Worm (Caenorhabditis elegans) whole organism, L4 larva: ENCODE results near the gene nhr-128.

Experiments used
- aly-2 ChIP-seq: sonication (generic microtip); optimal IDR thresholded peaks from 2 replicates; lab custom pipeline; 2018; ENCODE audit warnings: missing biosample characterization, missing genetic modification characterization
- ceh-44 ChIP-seq: fragments of 200-800 bp; sonication (Bioruptor generic); IDR thresholded peaks from 2 replicates; pipeline ENCODE4 v1.3.6; 2022; ENCODE audit warnings: missing genetic modification reagents, missing genetic modification characterization, missing compliant biosample characterization
- daf-12 ChIP-seq: fragments of 150-350 bp; optimal IDR thresholded peaks from 2 replicates; lab custom pipeline; 2014; ENCODE audit warnings: missing biosample characterization, missing genetic modification reagents, missing genetic modification characterization
- dmd-6 ChIP-seq: fragments of 200-800 bp; sonication (Bioruptor generic); IDR thresholded peaks from 2 replicates; pipeline ENCODE4 v1.3.6; 2022; ENCODE audit warnings: missing genetic modification reagents, missing genetic modification characterization, missing compliant biosample characterization
- lin-13 ChIP-seq: fragments of 150-350 bp; optimal IDR thresholded peaks from 2 replicates; lab custom pipeline; 2014; ENCODE audit warnings: missing biosample characterization, missing genetic modification reagents, missing genetic modification characterization
- nhr-10 ChIP-seq: fragments of 150-350 bp; optimal IDR thresholded peaks from 2 replicates; lab custom pipeline; 2014; ENCODE audit warnings: missing biosample characterization, missing genetic modification characterization
- skn-1 ChIP-seq: fragments of 150-350 bp; optimal IDR thresholded peaks from 2 replicates; lab custom pipeline; 2014; ENCODE audit warnings: missing biosample characterization, missing genetic modification characterization
- tra-1 ChIP-seq: fragments of 200-800 bp; sonication (Bioruptor generic); IDR thresholded peaks from 2 replicates; pipeline ENCODE4 v1.3.6; 2022; ENCODE audit warnings: missing genetic modification reagents, missing genetic modification characterization, missing compliant biosample characterization

- TF ChIP-seq lin-13 (GFP tag; lab: Kevin White, UChicago) (no peak), daf-12 (tag; lab: Kevin White, UChicago) (no peak), skn-1 (tag; lab: Kevin White, UChicago) (no peak), dmd-6 (GFP tag; lab: Robert Waterston, UW) (no peak), ceh-44 (GFP tag; lab: Robert Waterston, UW) (no peak), nhr-10 (tag; lab: Kevin White, UChicago) (no peak), tra-1 (GFP tag; lab: Robert Waterston, UW) (no peak), aly-2 (tag; lab: Kevin White, UChicago) (no peak)
Observed at ce11 chrV:2206181-2206580, 15.7 kb upstream of the nhr-128 start, which contains the start of gene srt-40.
